Worm (Caenorhabditis elegans) whole organism, L1 larva: ENCODE results near the gene syd-9.
A peak's percentile ranks its signal among the peaks of the same experiment; 100 is the strongest.

Experiments
- C04F5.9 ChIP-seq: sonication (generic microtip); optimal IDR thresholded peaks from 2 replicates; lab custom pipeline; 2016; ENCODE audit warnings: missing genetic modification characterization, missing compliant biosample characterization
- C16A3.4 ChIP-seq: fragments of 150-350 bp; optimal IDR thresholded peaks from 2 replicates; lab custom pipeline; 2014; ENCODE audit warnings: missing biosample characterization, missing genetic modification characterization
- C34B4.2 ChIP-seq: sonication (generic microtip); optimal IDR thresholded peaks from 2 replicates; lab custom pipeline; 2017; ENCODE audit warnings: mild to moderate bottlenecking, missing genetic modification characterization, missing compliant biosample characterization
- F16B12.6 ChIP-seq: fragments of 150-350 bp; optimal IDR thresholded peaks from 2 replicates; lab custom pipeline; 2014; ENCODE audit warnings: missing biosample characterization, missing genetic modification characterization
- Y116A8C.19 ChIP-seq: sonication (generic microtip); optimal IDR thresholded peaks from 2 replicates; lab custom pipeline; 2016; ENCODE audit warnings: missing compliant biosample characterization, missing genetic modification characterization, borderline replicate concordance
- blmp-1 ChIP-seq: fragments of 150-350 bp; optimal IDR thresholded peaks from 2 replicates; lab custom pipeline; 2014; ENCODE audit warnings: missing biosample characterization, missing genetic modification characterization
- ceh-63 ChIP-seq: fragments of 200-800 bp; sonication (Bioruptor generic); optimal IDR thresholded peaks from 2 replicates; lab custom pipeline; 2018; ENCODE audit warnings: mild to moderate bottlenecking, missing genetic modification characterization, missing compliant biosample characterization
- ceh-82 ChIP-seq, 3 experiments: fragments of 150-350 bp in 1 of 3; sonication (generic microtip) in 2 of 3; optimal IDR thresholded peaks; 2 replicates each; lab custom pipeline; 2014 to 2017; ENCODE audit warnings: missing biosample characterization in 3 of 3, missing genetic modification characterization in 3 of 3
- dpl-1 ChIP-seq, 3 experiments: fragments of 150-350 bp in 2 of 3; sonication (generic microtip) in 1 of 3; optimal IDR thresholded peaks; 2 replicates each; lab custom pipeline; 2014 to 2017; ENCODE audit warnings: missing biosample characterization in 3 of 3, missing genetic modification characterization in 3 of 3, missing genetic modification reagents in 3 of 3
- dsc-1 ChIP-seq: sonication (generic microtip); optimal IDR thresholded peaks from 2 replicates; lab custom pipeline; 2016; ENCODE audit warnings: mild to moderate bottlenecking, missing genetic modification characterization, missing compliant biosample characterization
- efl-1 ChIP-seq, 4 experiments: fragments of 150-350 bp; optimal IDR thresholded peaks in 3 of 4; peaks in 1 of 4; 1 replicate in 1 of 4; 2 replicates in 3 of 4; lab custom pipeline; 2014; ENCODE audit warnings: missing biosample characterization in 2 of 4, missing genetic modification characterization in 2 of 4, missing genetic modification reagents in 2 of 4
- egl-27 ChIP-seq, 2 experiments: fragments of 150-350 bp in 1 of 2; sonication (generic microtip); optimal IDR thresholded peaks; 3 replicates each; lab custom pipeline; 2017 to 2018; ENCODE audit warnings: missing biosample characterization in 2 of 2, missing genetic modification characterization in 2 of 2, missing genetic modification reagents in 2 of 2
- elt-2 ChIP-seq: sonication (generic microtip); optimal IDR thresholded peaks from 2 replicates; lab custom pipeline; 2016; ENCODE audit warnings: missing genetic modification characterization, mild to moderate bottlenecking, inconsistent platforms, missing compliant biosample characterization, missing genetic modification reagents
- elt-3 ChIP-seq, 6 experiments: fragments of 150-350 bp in 1 of 6; sonication (generic microtip); optimal IDR thresholded peaks; 2 replicates each; lab custom pipeline; 2017 to 2018; ENCODE audit warnings: missing biosample characterization in 6 of 6, missing genetic modification characterization in 6 of 6, inconsistent platforms in 1 of 6
- fkh-10 ChIP-seq: sonication (generic microtip); optimal IDR thresholded peaks from 2 replicates; lab custom pipeline; 2017; ENCODE audit warnings: missing biosample characterization, missing genetic modification reagents, missing genetic modification characterization
- fkh-8 ChIP-seq: sonication (generic microtip); optimal IDR thresholded peaks from 2 replicates; lab custom pipeline; 2016; ENCODE audit warnings: mild to moderate bottlenecking, missing genetic modification characterization, missing compliant biosample characterization
- irx-1 ChIP-seq: sonication (generic microtip); optimal IDR thresholded peaks from 2 replicates; lab custom pipeline; 2016; ENCODE audit warnings: missing genetic modification characterization, missing compliant biosample characterization
- isw-1 ChIP-seq: fragments of 200-800 bp; sonication (Bioruptor generic); IDR thresholded peaks from 2 replicates; pipeline ENCODE4 v1.3.6; 2022; ENCODE audit warnings: missing genetic modification characterization, missing compliant biosample characterization
- jun-1 ChIP-seq: fragments of 150-350 bp; optimal IDR thresholded peaks from 2 replicates; lab custom pipeline; 2014; ENCODE audit warnings: missing biosample characterization, missing genetic modification reagents, missing genetic modification characterization
- lin-14 ChIP-seq: fragments of 200-800 bp; sonication (Bioruptor generic); optimal IDR thresholded peaks from 2 replicates; lab custom pipeline; 2018; ENCODE audit warnings: mild to moderate bottlenecking, missing genetic modification characterization, moderate library complexity, missing compliant biosample characterization
- lin-15B ChIP-seq: fragments of 150-350 bp; sonication (generic microtip); optimal IDR thresholded peaks from 3 replicates; lab custom pipeline; 2014; ENCODE audit warnings: missing biosample characterization, missing genetic modification characterization
- lin-35 ChIP-seq, 2 experiments: fragments of 150-350 bp; optimal IDR thresholded peaks; 2 replicates each; lab custom pipeline; 2014; ENCODE audit warnings: missing biosample characterization in 2 of 2, missing genetic modification characterization in 2 of 2, missing genetic modification reagents in 2 of 2
- lir-3 ChIP-seq: sonication (generic microtip); optimal IDR thresholded peaks from 2 replicates; lab custom pipeline; 2016; ENCODE audit warnings: mild to moderate bottlenecking, missing genetic modification characterization, moderate library complexity, missing compliant biosample characterization; ENCODE audit not compliant: poor library complexity
- lsy-2 ChIP-seq, 2 experiments: fragments of 150-350 bp; optimal IDR thresholded peaks; 2 replicates each; lab custom pipeline; 2014; ENCODE audit warnings: missing biosample characterization in 2 of 2, missing genetic modification characterization in 2 of 2
- nhr-12 ChIP-seq: sonication (generic microtip); optimal IDR thresholded peaks from 2 replicates; lab custom pipeline; 2017; ENCODE audit warnings: missing biosample characterization, missing genetic modification characterization
- nhr-20 ChIP-seq: sonication (generic microtip); optimal IDR thresholded peaks from 2 replicates; lab custom pipeline; 2016; ENCODE audit warnings: mild to moderate bottlenecking, missing genetic modification characterization, missing compliant biosample characterization
- nhr-28 ChIP-seq: fragments of 150-350 bp; optimal IDR thresholded peaks from 2 replicates; lab custom pipeline; 2014; ENCODE audit warnings: missing biosample characterization, missing genetic modification characterization
- nhr-47 ChIP-seq: sonication (generic microtip); optimal IDR thresholded peaks from 2 replicates; lab custom pipeline; 2016; ENCODE audit warnings: mild to moderate bottlenecking, missing genetic modification characterization, moderate library complexity, missing compliant biosample characterization
- nhr-77 ChIP-seq: fragments of 150-350 bp; optimal IDR thresholded peaks from 2 replicates; lab custom pipeline; 2014; ENCODE audit warnings: missing biosample characterization, missing genetic modification characterization
- nhr-85 ChIP-seq: sonication (generic microtip); peaks from one replicate; lab custom pipeline; 2016; ENCODE audit warnings: missing genetic modification characterization, inconsistent platforms, missing compliant biosample characterization
- nhr-90 ChIP-seq: sonication (generic microtip); optimal IDR thresholded peaks from 2 replicates; lab custom pipeline; 2016; ENCODE audit warnings: mild to moderate bottlenecking, missing genetic modification characterization, missing compliant biosample characterization; ENCODE audit not compliant: poor library complexity
- pag-3 ChIP-seq: sonication (generic microtip); optimal IDR thresholded peaks from 2 replicates; lab custom pipeline; 2017; ENCODE audit warnings: missing genetic modification characterization, mild to moderate bottlenecking, missing compliant biosample characterization, antibody characterized with exemption, borderline replicate concordance; ENCODE audit not compliant: insufficient read depth
- pqm-1 ChIP-seq: sonication (generic microtip); optimal IDR thresholded peaks from 3 replicates; lab custom pipeline; 2017; ENCODE audit warnings: missing biosample characterization, missing genetic modification characterization
- rnt-1 ChIP-seq: sonication (generic microtip); optimal IDR thresholded peaks from 2 replicates; lab custom pipeline; 2016; ENCODE audit warnings: mild to moderate bottlenecking, missing genetic modification characterization, moderate library complexity, missing compliant biosample characterization
- skn-1 ChIP-seq: fragments of 150-350 bp; optimal IDR thresholded peaks from 2 replicates; lab custom pipeline; 2014; ENCODE audit warnings: missing biosample characterization, missing genetic modification characterization
- snpc-4 ChIP-seq: fragments of 150-350 bp; optimal IDR thresholded peaks from 2 replicates; lab custom pipeline; 2014; ENCODE audit warnings: missing biosample characterization, missing genetic modification characterization
- snu-23 ChIP-seq: sonication (generic microtip); optimal IDR thresholded peaks from 2 replicates; lab custom pipeline; 2016; ENCODE audit warnings: missing genetic modification characterization, missing compliant biosample characterization
- sup-37 ChIP-seq: fragments of 200-800 bp; sonication (Bioruptor generic); optimal IDR thresholded peaks from 2 replicates; lab custom pipeline; 2018; ENCODE audit warnings: mild to moderate bottlenecking, missing genetic modification characterization, missing compliant biosample characterization
- swsn-7 ChIP-seq: sonication (generic microtip); optimal IDR thresholded peaks from 2 replicates; lab custom pipeline; 2016; ENCODE audit warnings: missing genetic modification characterization, missing compliant biosample characterization
- unc-30 ChIP-seq: sonication (generic microtip); optimal IDR thresholded peaks from 2 replicates; lab custom pipeline; 2017; ENCODE audit warnings: missing biosample characterization, missing genetic modification characterization
- unc-86 ChIP-seq: sonication (generic microtip); optimal IDR thresholded peaks from 2 replicates; lab custom pipeline; 2016; ENCODE audit warnings: missing genetic modification characterization, missing compliant biosample characterization
- vab-15 ChIP-seq: sonication (generic microtip); optimal IDR thresholded peaks from 2 replicates; lab custom pipeline; 2017; ENCODE audit warnings: missing genotype, mild to moderate bottlenecking, missing genetic modification characterization, missing compliant biosample characterization
- xbp-1 ChIP-seq: sonication (generic microtip); optimal IDR thresholded peaks from 2 replicates; lab custom pipeline; 2016; ENCODE audit warnings: missing genetic modification characterization, missing compliant biosample characterization
- zip-4 ChIP-seq: fragments of 200-800 bp; sonication (Bioruptor generic); optimal IDR thresholded peaks from 2 replicates; lab custom pipeline; 2018; ENCODE audit warnings: mild to moderate bottlenecking, missing genetic modification characterization, moderate library complexity, missing compliant biosample characterization
- ztf-4 ChIP-seq: fragments of 150-350 bp; optimal IDR thresholded peaks from 2 replicates; lab custom pipeline; 2014; ENCODE audit warnings: missing biosample characterization, missing genetic modification characterization

Gene syd-9

DNA sequence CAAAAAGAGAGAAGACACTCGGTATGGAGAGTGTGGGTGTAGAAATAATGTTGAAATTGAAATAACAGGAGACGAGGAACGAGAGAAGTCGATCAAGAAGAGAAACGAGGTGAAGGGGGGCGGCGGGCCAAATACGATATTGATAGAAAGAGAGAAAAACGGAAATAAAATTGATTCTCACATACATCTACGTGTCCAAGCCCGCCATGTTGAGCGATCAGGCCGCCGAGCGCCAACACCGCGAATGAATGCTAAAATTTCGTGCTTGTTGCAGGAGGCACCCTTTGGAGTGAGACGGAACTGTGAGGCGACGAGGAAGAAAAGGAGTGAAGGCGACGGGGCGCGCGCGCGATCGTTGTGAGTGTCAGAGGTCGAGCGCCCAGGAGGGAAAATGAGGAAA is 25.0 kb downstream of the syd-9 start, which contains the start of gene F46H5.7:
F46H5.7 (minus strand) TSS at position 106 of the 400 bp plus-strand sequence.
- TF ChIP-seq nhr-85 (tag; lab: Kevin White, UChicago) (peak; percentile 73), pag-3 (tag; lab: Kevin White, UChicago) (no peak), irx-1 (tag; lab: Kevin White, UChicago) (no peak), elt-3 (tag; optimal IDR thresholded peaks at IDR 0.05; lab: Kevin White, UChicago) (peak in 1 of 6 experiments; percentile 15), fkh-10 (no peak), vab-15 (tag; lab: Kevin White, UChicago) (no peak), C04F5.9 (tag; lab: Kevin White, UChicago) (no peak), lin-14 (GFP tag; lab: Kevin White, UChicago) (peak; percentile 54), nhr-90 (tag; lab: Kevin White, UChicago) (no peak), blmp-1 (tag; lab: Kevin White, UChicago) (peak; percentile 47), snu-23 (GFP tag; lab: Kevin White, UChicago) (peak; percentile 15)

DNA sequence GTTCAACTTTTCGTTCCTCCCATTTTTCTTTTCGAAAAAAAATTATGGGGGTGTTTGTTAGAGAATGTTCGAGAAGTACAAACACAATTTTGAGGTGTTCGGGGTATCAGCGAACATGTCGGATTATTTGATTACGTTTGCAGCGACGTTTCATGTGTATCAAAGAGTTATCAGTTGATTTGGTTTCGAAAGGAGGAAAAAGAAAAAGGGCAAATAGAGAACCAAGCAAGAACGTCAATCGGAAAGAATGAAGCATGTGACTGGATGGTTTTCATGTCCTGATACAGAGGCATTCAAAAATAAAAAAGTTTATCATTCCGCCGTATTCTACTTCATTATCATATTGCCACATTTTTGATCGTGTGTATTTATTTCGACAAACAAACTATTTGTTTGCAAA is 26.9 kb downstream of the syd-9 start:
- peak; percentile 26 for TF ChIP-seq lin-14 (GFP tag; lab: Kevin White, UChicago)
- no peak for TF ChIP-seq nhr-77
- TF ChIP-seq lin-35 (GFP tag; optimal IDR thresholded peaks at IDR 0.05; lab: Kevin White, UChicago) = peak in 1 of 2 experiments; percentile 48
- TF ChIP-seq nhr-47 (tag; lab: Kevin White, UChicago) = no peak
- TF ChIP-seq Y116A8C.19 = no peak
- TF ChIP-seq elt-3 (tag; optimal IDR thresholded peaks at IDR 0.05; lab: Kevin White, UChicago) = peak in 1 of 6 experiments; percentile 10
- TF ChIP-seq F16B12.6 = no peak
- TF ChIP-seq pqm-1 (tag; lab: Kevin White, UChicago) = peak; percentile 37
- peak; percentile 28 for TF ChIP-seq nhr-90 (tag; lab: Kevin White, UChicago)
- no peak for TF ChIP-seq efl-1 (optimal IDR thresholded peaks at IDR 0.05; lab: Kevin White, UChicago)
- TF ChIP-seq efl-1 (GFP tag; optimal IDR thresholded peaks at IDR 0.05 in 1 of 2; lab: Kevin White, UChicago) = peak in 1 of 2 experiments; percentile 32
- TF ChIP-seq elt-2 (tag; lab: Kevin White, UChicago) = peak; percentile 90
- TF ChIP-seq pag-3 (tag; lab: Kevin White, UChicago) = no peak
- peak; percentile 16 for TF ChIP-seq nhr-20 (tag; lab: Kevin White, UChicago)
- TF ChIP-seq, all 84 proteins: peak for 8

DNA sequence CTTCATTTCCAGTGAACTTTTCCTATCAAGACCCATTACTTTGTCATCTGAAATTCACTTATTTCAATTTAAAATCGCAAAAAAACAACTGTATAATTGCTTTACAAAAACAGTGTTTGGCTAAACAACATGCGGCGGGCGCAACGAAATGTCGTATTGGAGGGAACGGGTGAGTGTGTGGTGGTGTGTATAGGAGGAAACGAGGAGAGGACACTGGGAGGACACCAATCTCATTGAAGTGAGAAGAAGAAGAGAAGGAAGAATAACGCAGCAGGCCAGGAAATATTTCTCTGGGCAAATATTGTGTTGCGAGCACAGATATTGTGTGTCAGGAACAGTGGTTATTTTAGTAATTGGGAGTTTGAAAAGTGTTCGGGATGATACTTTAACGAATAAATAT is 36.7 kb downstream of the syd-9 start, which contains the start of gene F46H5.4:
F46H5.4 (minus strand) TSS at position 53 of the 400 bp plus-strand sequence.
- TF ChIP-seq snpc-4 (no peak), nhr-20 (tag; lab: Kevin White, UChicago) (peak; percentile 38), lin-15B (tag; lab: Kevin White, UChicago) (no peak), C34B4.2 (tag; lab: Kevin White, UChicago) (no peak), rnt-1 (peak; percentile 39), skn-1 (tag; lab: Kevin White, UChicago) (no peak), efl-1 (optimal IDR thresholded peaks at IDR 0.05; lab: Kevin White, UChicago) (no peak), efl-1 (GFP tag; optimal IDR thresholded peaks at IDR 0.05 in 1 of 2; lab: Kevin White, UChicago) (no peak), ztf-4 (tag; lab: Kevin White, UChicago) (no peak), xbp-1 (tag; lab: Kevin White, UChicago) (peak; percentile 26), dsc-1 (tag; lab: Kevin White, UChicago) (no peak), lsy-2 (tag; optimal IDR thresholded peaks at IDR 0.05; lab: Kevin White, UChicago) (peak in 1 of 2 experiments; percentile 52), snu-23 (GFP tag; lab: Kevin White, UChicago) (peak; percentile 48), blmp-1 (tag; lab: Kevin White, UChicago) (peak; percentile 54), isw-1 (GFP tag; lab: Robert Waterston, UW) (no peak), fkh-8 (no peak), lin-35 (GFP tag; optimal IDR thresholded peaks at IDR 0.05; lab: Kevin White, UChicago) (peak in 1 of 2 experiments; percentile 32), nhr-12 (tag; lab: Kevin White, UChicago) (no peak), elt-3 (tag; optimal IDR thresholded peaks at IDR 0.05; lab: Kevin White, UChicago) (no peak), dpl-1 (GFP tag; optimal IDR thresholded peaks at IDR 0.05; lab: Kevin White, UChicago) (no peak), sup-37 (no peak), swsn-7 (tag; lab: Kevin White, UChicago) (peak; percentile 9), zip-4 (GFP tag; lab: Kevin White, UChicago) (no peak), lir-3 (no peak), irx-1 (tag; lab: Kevin White, UChicago) (peak; percentile 29), unc-86 (no peak), jun-1 (tag; lab: Kevin White, UChicago) (no peak), nhr-28 (no peak), C16A3.4 (tag; lab: Kevin White, UChicago) (peak; percentile 29), lin-14 (GFP tag; lab: Kevin White, UChicago) (peak; percentile 74), unc-30 (tag; lab: Kevin White, UChicago) (no peak), pqm-1 (tag; lab: Kevin White, UChicago) (no peak), ceh-63 (GFP tag; lab: Kevin White, UChicago) (no peak), egl-27 (tag; optimal IDR thresholded peaks at IDR 0.05; lab: Kevin White, UChicago) (no peak), ceh-82 (tag; optimal IDR thresholded peaks at IDR 0.05; lab: Kevin White, UChicago) (peak in 1 of 3 experiments; percentile 45), C04F5.9 (tag; lab: Kevin White, UChicago) (no peak)
